Worm (Caenorhabditis elegans): ENCODE data around the gene aly-1.

aly-1 gene

ce11 chrIV:9095553-9095952 lies 13.2 kb upstream of the aly-1 start, which contains the start of gene icln-1:
Gene icln-1 (minus strand): TSS chrIV:9095653.
- no peak for TF ChIP-seq nhr-237 (tag; optimal IDR thresholded peaks at IDR 0.05)
- TF ChIP-seq ces-1 (GFP tag; optimal IDR thresholded peaks at IDR 0.05) = no peak
- TF ChIP-seq nhr-12 (tag; optimal IDR thresholded peaks at IDR 0.05) = no peak
- TF ChIP-seq blmp-1 (tag; optimal IDR thresholded peaks at IDR 0.05) = no peak
- TF ChIP-seq pha-4 (tag; optimal IDR thresholded peaks at IDR 0.05) = no peak
- no peak for TF ChIP-seq sptf-1 (tag; optimal IDR thresholded peaks at IDR 0.05)
- no peak for TF ChIP-seq drap-1 (GFP tag; optimal IDR thresholded peaks at IDR 0.05)

ce11 chrIV:9096160-9096879 lies 12.4 kb upstream of the aly-1 start, which contains the start of the genes znf-706 and cpna-3:
Gene znf-706 (minus strand): TSS chrIV:9096231.
Gene cpna-3 (plus strand): TSS chrIV:9096842.
- TF ChIP-seq unc-39 (tag; optimal IDR thresholded peaks at IDR 0.05) (no peak), ces-1 (GFP tag; optimal IDR thresholded peaks at IDR 0.05) (peak; percentile 7), hlh-1 (tag; optimal IDR thresholded peaks at IDR 0.05) (peak; percentile 3), unc-120 (tag; optimal IDR thresholded peaks at IDR 0.05; ENCODE audit: poor library complexity, severe bottlenecking) (peak; percentile 4)

- TF ChIP-seq ceh-39 (tag; optimal IDR thresholded peaks at IDR 0.05) (no peak), tbx-8 (GFP tag; optimal IDR thresholded peaks at IDR 0.05) (no peak), lin-13 (tag; optimal IDR thresholded peaks at IDR 0.05) (no peak), mls-2 (tag; optimal IDR thresholded peaks at IDR 0.05) (no peak), unc-120 (tag; optimal IDR thresholded peaks at IDR 0.05; ENCODE audit: poor library complexity, severe bottlenecking) (no peak), drap-1 (GFP tag; optimal IDR thresholded peaks at IDR 0.05) (no peak), M03D4.4 (tag; optimal IDR thresholded peaks at IDR 0.05) (no peak), blmp-1 (tag; optimal IDR thresholded peaks at IDR 0.05) (no peak), zip-8 (tag; optimal IDR thresholded peaks at IDR 0.05) (no peak), elt-1 (tag; optimal IDR thresholded peaks at IDR 0.05; ENCODE audit: borderline replicate concordance, insufficient read depth) (no peak), elt-3 (tag; optimal IDR thresholded peaks at IDR 0.05) (no peak), nhr-2 (tag; optimal IDR thresholded peaks at IDR 0.05) (no peak), nhr-12 (tag; optimal IDR thresholded peaks at IDR 0.05) (no peak), ztf-11 (tag; optimal IDR thresholded peaks at IDR 0.05) (no peak)
These were observed 9.8 kb upstream of the aly-1 start, which contains the start of gene gldi-10 for ce11 chrIV:9098942-9099341. Gene gldi-10 (plus strand): TSS chrIV:9099242.

ce11 chrIV:9100835-9101234 lies 7.9 kb upstream of the aly-1 start:
- TF ChIP-seq flh-1 (GFP tag; optimal IDR thresholded peaks at IDR 0.05) (no peak), unc-62 (GFP tag; optimal IDR thresholded peaks at IDR 0.05) (no peak), bed-3 (GFP tag; optimal IDR thresholded peaks at IDR 0.05) (no peak), unc-39 (tag; optimal IDR thresholded peaks at IDR 0.05) (no peak), hlh-1 (tag; optimal IDR thresholded peaks at IDR 0.05) (no peak), nhr-12 (tag; optimal IDR thresholded peaks at IDR 0.05) (no peak), nhr-237 (tag; optimal IDR thresholded peaks at IDR 0.05) (no peak), ceh-39 (tag; optimal IDR thresholded peaks at IDR 0.05) (no peak), ceh-83 (GFP tag; optimal IDR thresholded peaks at IDR 0.05) (no peak), sem-2 (GFP tag; optimal IDR thresholded peaks at IDR 0.05) (no peak), cnd-1 (tag; optimal IDR thresholded peaks at IDR 0.05) (no peak), elt-3 (tag; optimal IDR thresholded peaks at IDR 0.05) (no peak), snpc-4 (tag; optimal IDR thresholded peaks at IDR 0.05) (no peak), pha-4 (tag; optimal IDR thresholded peaks at IDR 0.05) (no peak), blmp-1 (tag; optimal IDR thresholded peaks at IDR 0.05) (no peak), ztf-11 (tag; optimal IDR thresholded peaks at IDR 0.05) (no peak), nhr-2 (tag; optimal IDR thresholded peaks at IDR 0.05) (no peak)

ce11 chrIV:9104071-9105016 lies 4.4 kb upstream of the aly-1 start, which contains the start of the genes C01F6.14 and fem-3:
Gene C01F6.14 (minus strand): TSS chrIV:9104121.
Gene fem-3 (plus strand): TSS chrIV:9104966.
- TF ChIP-seq nhr-237 (tag; optimal IDR thresholded peaks at IDR 0.05) (no peak), mab-5 (tag; optimal IDR thresholded peaks at IDR 0.05) (peak; percentile 6)
